Fruit fly (Drosophila melanogaster): ENCODE results near the gene TwdlZ.

The TwdlZ gene

dm6 chrX:16695658-16696181 is 42.3 kb upstream of the TwdlZ start, which contains the start of gene CG4678 (continued):
- TF ChIP-seq Hey (tag; optimal IDR thresholded peaks at IDR 0.05) (no peak), CG15479 (GFP tag; optimal IDR thresholded peaks at IDR 0.05) (no peak), CG6254 (GFP tag; optimal IDR thresholded peaks at IDR 0.05) (peak; percentile 14), Dp (GFP tag; optimal IDR thresholded peaks at IDR 0.05) (peak; percentile 83), CG9609 (GFP tag; optimal IDR thresholded peaks at IDR 0.05) (peak; percentile 6), amos (GFP tag; IDR thresholded peaks at IDR 0.05; ENCODE audit: partially characterized antibody) (peak; percentile 32; the same call in 1 of the 2 replicates), CG42726 (GFP tag; IDR thresholded peaks at IDR 0.05; ENCODE audit: partially characterized antibody) (peak; percentile 51; the same call in 1 of the 2 replicates), Opbp (GFP tag; IDR thresholded peaks at IDR 0.05; ENCODE audit: partially characterized antibody) (peak; percentile 52; the same call in 2 of the 3 replicates), mam (GFP tag; optimal IDR thresholded peaks at IDR 0.05) (peak; percentile 1), CG6683 (GFP tag; optimal IDR thresholded peaks at IDR 0.05) (no peak), ash1 (GFP tag; optimal IDR thresholded peaks at IDR 0.05) (no peak), sug (tag; optimal IDR thresholded peaks at IDR 0.05) (no peak), CG9876 (GFP tag; optimal IDR thresholded peaks at IDR 0.05) (no peak), Myb (GFP tag; optimal IDR thresholded peaks at IDR 0.05) (peak; percentile 52), Med (GFP tag) (peak; percentile 81), Jarid2 (GFP tag; optimal IDR thresholded peaks at IDR 0.05) (peak; percentile 29), Ets97D (GFP tag; optimal IDR thresholded peaks at IDR 0.05) (peak; percentile 52), Adf1 (GFP tag; IDR thresholded peaks at IDR 0.05) (no peak), cad (GFP tag; optimal IDR thresholded peaks at IDR 0.05) (no peak), wdn (GFP tag; IDR thresholded peaks at IDR 0.05) (no peak), ATbp (GFP tag; optimal IDR thresholded peaks at IDR 0.05) (no peak), CG10209 (GFP tag; optimal IDR thresholded peaks at IDR 0.05) (no peak), Hr51 (GFP tag; optimal IDR thresholded peaks at IDR 0.05) (peak in 1 of 2 experiments; percentile 12), CG8290 (GFP tag; optimal IDR thresholded peaks at IDR 0.05) (no peak), CG8290 (tag; optimal IDR thresholded peaks at IDR 0.05) (peak in 1 of 2 experiments; percentile 3), repo (GFP tag; optimal IDR thresholded peaks at IDR 0.05) (no peak), CG6654 (GFP tag; optimal IDR thresholded peaks at IDR 0.05) (no peak), CG17568 (GFP tag; optimal IDR thresholded peaks at IDR 0.05) (no peak), stwl (tag; optimal IDR thresholded peaks at IDR 0.05) (peak; percentile 90), Asciz (GFP tag; optimal IDR thresholded peaks at IDR 0.05) (no peak), E2f2 (GFP tag; IDR thresholded peaks at IDR 0.05) (peak; percentile 89), Lhr (GFP tag; optimal IDR thresholded peaks at IDR 0.05) (peak; percentile 43), CG15514 (GFP tag; optimal IDR thresholded peaks at IDR 0.05) (peak; percentile 24), gfzf (GFP tag; optimal IDR thresholded peaks at IDR 0.05) (peak; percentile 72), Hand (GFP tag; optimal IDR thresholded peaks at IDR 0.05) (no peak), phol (tag; optimal IDR thresholded peaks at IDR 0.05) (peak; percentile 19), CG2199 (GFP tag; IDR thresholded peaks at IDR 0.05) (peak; percentile 79; the same call in 2 of the 3 replicates), nmo (GFP tag; optimal IDR thresholded peaks at IDR 0.05) (peak; percentile 20), CG9932 (GFP tag; IDR thresholded peaks at IDR 0.05) (0 out of 2 replicates have a peak, but pooled peaks have one; percentile 12), CG14710 (tag; optimal IDR thresholded peaks at IDR 0.05) (peak; percentile 23)

Measured in whole organism, embryonic.